Fruit fly (Drosophila melanogaster) whole organism, pupa: ENCODE results near the gene prt.
A peak's percentile ranks its signal among the peaks of the same experiment; 100 is the strongest.

Source experiments
- CG10348 ChIP-seq: fragments of 200-800 bp; sonication (Bioruptor generic); IDR thresholded peaks from 2 replicates; pipeline ENCODE4 v1.3.6; 2022; ENCODE audit warnings: missing biosample characterization, missing genetic modification characterization
- CG12605 ChIP-seq: fragments of 200-800 bp; sonication (Bioruptor generic); IDR thresholded peaks from 2 replicates; pipeline ENCODE4 v1.3.6; 2022; ENCODE audit warnings: missing biosample characterization, missing genetic modification characterization
- CG13204 ChIP-seq: fragments of 200-800 bp; sonication (Bioruptor generic); optimal IDR thresholded peaks from 2 replicates; lab custom pipeline; 2018; ENCODE audit warnings: missing biosample characterization, mild to moderate bottlenecking, missing genetic modification characterization, moderate library complexity
- CG14655 ChIP-seq: fragments of 200-800 bp; sonication (Bioruptor generic); optimal IDR thresholded peaks from 3 replicates; lab custom pipeline; 2017; ENCODE audit warnings: mild to moderate bottlenecking, missing biosample characterization, missing genetic modification reagents, missing genetic modification characterization
- CG15710 ChIP-seq: fragments of 200-800 bp; sonication (Bioruptor generic); optimal IDR thresholded peaks from 2 replicates; lab custom pipeline; 2018; ENCODE audit warnings: missing biosample characterization, mild to moderate bottlenecking, missing genetic modification characterization, moderate library complexity
- CG17806 ChIP-seq: fragments of 200-800 bp; sonication (Bioruptor generic); optimal IDR thresholded peaks from 2 replicates; lab custom pipeline; 2018; ENCODE audit warnings: missing biosample characterization, mild to moderate bottlenecking, missing genetic modification characterization, moderate library complexity
- CG32121 ChIP-seq: fragments of 200-800 bp; sonication (Bioruptor generic); IDR thresholded peaks from 2 replicates; pipeline ENCODE4 v1.3.6; 2022; ENCODE audit warnings: missing biosample characterization, missing genetic modification characterization
- CG34367 ChIP-seq: fragments of 200-800 bp; sonication (Bioruptor generic); optimal IDR thresholded peaks from 2 replicates; lab custom pipeline; 2018; ENCODE audit warnings: missing biosample characterization, mild to moderate bottlenecking, missing genetic modification characterization
- CG4496 ChIP-seq: fragments of 200-800 bp; sonication (Bioruptor generic); IDR thresholded peaks from 3 replicates; pipeline ENCODE4 v1.3.6; 2022; ENCODE audit warnings: missing biosample characterization, missing genetic modification characterization
- CG8159 ChIP-seq: fragments of 200-800 bp; sonication (Bioruptor generic); optimal IDR thresholded peaks from 3 replicates; lab custom pipeline; 2018; ENCODE audit warnings: missing biosample characterization, mild to moderate bottlenecking, missing genetic modification characterization, moderate library complexity
- CG8301 ChIP-seq: fragments of 200-800 bp; sonication (Bioruptor generic); optimal IDR thresholded peaks from 2 replicates; lab custom pipeline; 2018; ENCODE audit warnings: missing biosample characterization, mild to moderate bottlenecking, missing genetic modification characterization
- CG9948 ChIP-seq: fragments of 200-800 bp; sonication (Bioruptor generic); optimal IDR thresholded peaks from 2 replicates; lab custom pipeline; 2018; ENCODE audit warnings: missing biosample characterization, mild to moderate bottlenecking, missing genetic modification characterization, moderate library complexity
- D1 ChIP-seq: fragments of 200-800 bp; sonication (Bioruptor generic); optimal IDR thresholded peaks from 2 replicates; lab custom pipeline; 2018; ENCODE audit warnings: missing biosample characterization, mild to moderate bottlenecking, missing genetic modification characterization, moderate library complexity
- EcR ChIP-seq: fragments of 200-800 bp; sonication (Bioruptor generic); optimal IDR thresholded peaks from 3 replicates; lab custom pipeline; 2019; ENCODE audit warnings: missing biosample characterization, missing genetic modification characterization, mild to moderate bottlenecking, moderate library complexity, missing genetic modification reagents
- Ets98B ChIP-seq: fragments of 200-800 bp; sonication (Bioruptor generic); IDR thresholded peaks from 2 replicates; pipeline ENCODE4 v1.3.6; 2022; ENCODE audit warnings: missing biosample characterization, missing genetic modification characterization
- Pif1A ChIP-seq: fragments of 200-800 bp; sonication (Bioruptor generic); optimal IDR thresholded peaks from 3 replicates; lab custom pipeline; 2016; ENCODE audit warnings: missing biosample characterization, missing genetic modification characterization
- Pif1B ChIP-seq: fragments of 200-800 bp; sonication (Bioruptor generic); optimal IDR thresholded peaks from 3 replicates; lab custom pipeline; 2016; ENCODE audit warnings: missing biosample characterization, missing genetic modification characterization
- Snoo ChIP-seq: fragments of 200-800 bp; sonication (Bioruptor generic); optimal IDR thresholded peaks from 3 replicates; lab custom pipeline; 2017; ENCODE audit warnings: missing biosample characterization, mild to moderate bottlenecking, missing genetic modification characterization, inconsistent platforms
- fd96Ca ChIP-seq: fragments of 200-800 bp; sonication (Bioruptor generic); IDR thresholded peaks from 3 replicates; pipeline ENCODE4 v1.3.6; 2022; ENCODE audit warnings: missing biosample characterization, missing genetic modification characterization
- gl ChIP-seq: fragments of 200-800 bp; sonication (Bioruptor generic); optimal IDR thresholded peaks from 2 replicates; lab custom pipeline; 2018; ENCODE audit warnings: missing biosample characterization, mild to moderate bottlenecking, missing genetic modification characterization
- rn ChIP-seq: fragments of 200-800 bp; sonication (Bioruptor generic); IDR thresholded peaks from 2 replicates; pipeline ENCODE4 v1.3.6; 2022; ENCODE audit warnings: missing biosample characterization, missing genetic modification characterization

The prt gene

DNA sequence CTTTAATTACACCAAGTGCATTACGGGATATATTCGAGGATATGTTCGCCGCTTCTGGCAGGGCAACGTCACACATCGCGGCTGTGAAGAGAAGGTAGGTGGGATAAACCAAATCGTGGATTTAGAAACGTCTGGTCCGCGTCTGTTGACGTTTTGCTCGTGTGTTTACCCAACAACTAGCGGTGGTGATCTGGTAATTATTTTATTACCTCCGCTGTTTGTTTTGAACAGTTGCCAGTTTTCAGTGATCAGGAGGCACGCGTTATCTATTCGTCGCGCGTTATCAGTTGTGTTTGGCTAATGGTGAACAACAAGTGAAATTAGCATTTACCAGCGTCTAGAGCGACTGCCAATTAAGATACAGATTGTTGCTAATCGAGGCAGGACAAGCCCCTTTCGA is 30.2 kb upstream of the prt start:
- TF ChIP-seq EcR (GFP tag; lab: Kevin White, UChicago): no peak
- no peak for TF ChIP-seq gl (tag; lab: Kevin White, UChicago)
- TF ChIP-seq CG34367 (tag; lab: Kevin White, UChicago): no peak
- TF ChIP-seq Ets98B (GFP tag; lab: Robert Waterston, UW): no peak
- TF ChIP-seq CG8301: no peak

DNA sequence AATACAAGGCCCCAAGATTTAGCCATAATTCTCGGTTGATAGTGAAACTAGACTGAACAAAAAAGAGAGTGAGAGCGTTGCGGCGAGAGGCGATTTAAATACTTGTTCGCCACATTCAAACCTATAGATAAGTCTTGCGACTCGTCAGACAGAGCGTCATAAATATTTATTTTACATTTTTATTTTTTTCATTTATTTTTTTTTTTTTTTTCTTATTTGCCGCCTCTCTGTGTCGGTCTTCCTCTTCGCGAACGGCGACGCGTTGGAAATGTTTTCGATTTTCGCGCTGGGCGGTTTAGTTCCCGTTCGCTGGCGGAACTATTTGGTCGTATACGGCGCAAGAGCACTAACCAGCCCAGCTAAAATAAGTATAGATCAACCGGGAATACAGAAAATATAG is 29.3 kb upstream of the prt start:
- TF ChIP-seq CG9948: peak; percentile 7
- TF ChIP-seq fd96Ca (GFP tag; lab: Robert Waterston, UW): 0 out of 3 replicates have a peak, but pooled peaks have one; percentile 25
- peak; percentile 52 for TF ChIP-seq CG15710 (tag; lab: Kevin White, UChicago)
- peak; percentile 62 for TF ChIP-seq CG13204 (GFP tag; lab: Kevin White, UChicago)
- no peak for TF ChIP-seq CG8301
- no peak for TF ChIP-seq EcR (GFP tag; lab: Kevin White, UChicago)
- TF ChIP-seq CG34367 (tag; lab: Kevin White, UChicago): no peak
- no peak for TF ChIP-seq Snoo
- peak; percentile 76; the same call in 2 of the 3 replicates for TF ChIP-seq CG4496 (GFP tag; lab: Robert Waterston, UW)
- no peak for TF ChIP-seq CG10348 (GFP tag; lab: Robert Waterston, UW)
- no peak for TF ChIP-seq CG17806 (tag; lab: Kevin White, UChicago)
- TF ChIP-seq gl (tag; lab: Kevin White, UChicago): peak; percentile 62
- peak; percentile 57 for TF ChIP-seq Pif1A (GFP tag; lab: Kevin White, UChicago)
- peak; percentile 71; the same call in 1 of the 2 replicates for TF ChIP-seq Ets98B (GFP tag; lab: Robert Waterston, UW)
- no peak for TF ChIP-seq rn
- TF ChIP-seq Pif1B (GFP tag; lab: Kevin White, UChicago): peak; percentile 44
- TF ChIP-seq D1 (tag; lab: Kevin White, UChicago): no peak
- peak; percentile 23 for TF ChIP-seq CG14655 (GFP tag; lab: Kevin White, UChicago)
- TF ChIP-seq CG32121 (GFP tag; lab: Robert Waterston, UW): peak; percentile 28; the same call in 1 of the 2 replicates
- TF ChIP-seq CG12605 (GFP tag; lab: Robert Waterston, UW): peak; percentile 85
- peak; percentile 49 for TF ChIP-seq CG8159

DNA sequence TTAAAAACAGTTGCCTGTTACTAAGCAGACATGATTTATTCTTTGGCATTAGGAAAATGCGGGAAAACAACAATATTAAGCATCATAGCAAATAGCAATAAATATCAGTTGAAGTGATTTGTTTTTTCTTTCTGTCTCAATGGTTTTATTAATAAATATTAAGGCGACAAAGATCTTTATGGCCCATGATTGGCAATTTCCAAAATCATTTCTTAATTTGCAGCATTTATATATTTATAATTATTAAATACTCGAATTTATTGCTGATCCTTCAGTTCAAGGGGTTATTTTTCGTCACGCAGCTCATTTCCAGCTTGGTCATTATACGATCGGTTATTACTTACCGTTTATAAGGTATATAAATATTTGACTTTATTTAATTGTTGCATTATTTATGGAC is 28.8 kb upstream of the prt start:
- no peak for TF ChIP-seq CG8159
- TF ChIP-seq CG8301: no peak
- TF ChIP-seq CG32121 (GFP tag; lab: Robert Waterston, UW): no peak
- TF ChIP-seq CG10348 (GFP tag; lab: Robert Waterston, UW): no peak
- no peak for TF ChIP-seq fd96Ca (GFP tag; lab: Robert Waterston, UW)
- TF ChIP-seq rn: no peak
- TF ChIP-seq gl (tag; lab: Kevin White, UChicago): no peak
- no peak for TF ChIP-seq CG4496 (GFP tag; lab: Robert Waterston, UW)
- TF ChIP-seq CG9948: no peak
- no peak for TF ChIP-seq CG14655 (GFP tag; lab: Kevin White, UChicago)
- no peak for TF ChIP-seq D1 (tag; lab: Kevin White, UChicago)
- no peak for TF ChIP-seq CG13204 (GFP tag; lab: Kevin White, UChicago)
- TF ChIP-seq EcR (GFP tag; lab: Kevin White, UChicago): no peak
- TF ChIP-seq Snoo: no peak
- TF ChIP-seq Ets98B (GFP tag; lab: Robert Waterston, UW): no peak
- no peak for TF ChIP-seq CG17806 (tag; lab: Kevin White, UChicago)
- no peak for TF ChIP-seq CG34367 (tag; lab: Kevin White, UChicago)

DNA sequence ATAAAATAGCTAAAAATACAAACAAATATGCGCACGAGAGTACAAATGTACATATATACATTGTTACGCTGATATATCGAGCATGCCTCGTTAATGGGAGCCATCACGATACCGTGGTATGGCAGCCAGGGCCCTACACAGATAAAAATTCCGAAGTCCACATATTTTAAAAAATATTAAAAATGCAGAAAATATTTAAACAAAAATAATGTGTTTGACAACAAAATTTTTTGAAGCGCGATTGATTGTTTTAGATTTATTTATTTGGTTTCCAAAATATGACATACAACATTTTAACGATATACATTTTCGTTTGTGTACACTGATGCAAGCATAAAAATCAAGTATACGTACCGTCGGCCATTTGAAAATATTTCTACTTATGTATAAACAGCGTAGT is 27.9 kb upstream of the prt start:
- TF ChIP-seq gl (tag; lab: Kevin White, UChicago) (no peak), CG13204 (GFP tag; lab: Kevin White, UChicago) (no peak), fd96Ca (GFP tag; lab: Robert Waterston, UW) (0 out of 3 replicates have a peak, but pooled peaks have one; percentile 50), CG12605 (GFP tag; lab: Robert Waterston, UW) (peak; percentile 67), D1 (tag; lab: Kevin White, UChicago) (no peak), Pif1B (GFP tag; lab: Kevin White, UChicago) (peak; percentile 45), CG17806 (tag; lab: Kevin White, UChicago) (peak; percentile 34), rn (peak; percentile 33; the same call in 1 of the 2 replicates), EcR (GFP tag; lab: Kevin White, UChicago) (no peak), CG15710 (tag; lab: Kevin White, UChicago) (peak; percentile 60), CG4496 (GFP tag; lab: Robert Waterston, UW) (peak; percentile 83), CG9948 (peak; percentile 63), Pif1A (GFP tag; lab: Kevin White, UChicago) (peak; percentile 63), CG14655 (GFP tag; lab: Kevin White, UChicago) (peak; percentile 67), CG34367 (tag; lab: Kevin White, UChicago) (peak; percentile 27), CG8301 (peak; percentile 70), Ets98B (GFP tag; lab: Robert Waterston, UW) (peak; percentile 75), CG8159 (peak; percentile 69), CG32121 (GFP tag; lab: Robert Waterston, UW) (peak; percentile 84), CG10348 (GFP tag; lab: Robert Waterston, UW) (no peak), Snoo (peak; percentile 40)

DNA sequence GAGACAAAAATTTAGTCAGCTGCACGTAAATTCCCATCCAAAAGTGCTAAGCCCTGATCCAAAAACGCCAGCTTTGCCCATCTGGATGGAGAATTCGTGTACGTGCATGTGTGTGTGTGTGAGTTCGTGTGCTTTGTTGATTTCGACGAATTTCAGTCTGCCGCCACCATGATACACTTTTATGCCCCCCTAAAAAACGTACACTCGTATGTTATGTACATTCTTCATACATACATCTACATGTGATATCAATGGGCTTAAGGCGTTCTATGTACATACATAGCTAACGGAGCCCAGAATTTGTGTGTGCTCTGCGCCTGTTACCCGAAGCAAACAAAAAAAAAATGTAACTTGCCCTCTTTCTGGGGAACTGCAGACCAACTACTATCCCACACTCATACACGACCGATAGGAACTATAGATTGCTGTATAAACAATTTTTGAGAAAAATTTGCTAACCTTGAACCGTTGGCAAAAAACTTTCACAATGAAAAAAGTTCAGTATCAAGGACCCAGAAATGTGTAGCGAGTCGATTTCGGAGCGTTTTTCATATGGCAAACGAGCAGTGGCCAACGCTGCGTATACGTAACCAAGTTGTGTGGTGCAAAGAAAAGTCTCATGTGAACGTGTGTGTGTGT is 27.0 kb upstream of the prt start:
- TF ChIP-seq CG32121 (GFP tag; lab: Robert Waterston, UW): no peak
- TF ChIP-seq Ets98B (GFP tag; lab: Robert Waterston, UW): no peak
- TF ChIP-seq Pif1A (GFP tag; lab: Kevin White, UChicago): no peak
- TF ChIP-seq Snoo: no peak
- TF ChIP-seq CG13204 (GFP tag; lab: Kevin White, UChicago): no peak
- no peak for TF ChIP-seq EcR (GFP tag; lab: Kevin White, UChicago)
- no peak for TF ChIP-seq D1 (tag; lab: Kevin White, UChicago)
- TF ChIP-seq Pif1B (GFP tag; lab: Kevin White, UChicago): no peak
- no peak for TF ChIP-seq CG15710 (tag; lab: Kevin White, UChicago)
- no peak for TF ChIP-seq CG12605 (GFP tag; lab: Robert Waterston, UW)
- TF ChIP-seq gl (tag; lab: Kevin White, UChicago): no peak
- TF ChIP-seq CG14655 (GFP tag; lab: Kevin White, UChicago): no peak
